Fruit fly (Drosophila melanogaster) whole organism, embryonic: Measurements from ENCODE around the gene CG42296.
A peak's percentile ranks its signal among the peaks of the same experiment; 100 is the strongest.

Experiments
- Atf3 ChIP-seq: fragments of 200-800 bp; sonication (Bioruptor generic); optimal IDR thresholded peaks from 3 replicates; lab custom pipeline; 2016; ENCODE audit warnings: missing biosample characterization, missing genetic modification characterization
- Atf6 ChIP-seq: fragments of 200-800 bp; sonication (Bioruptor generic); IDR thresholded peaks from 2 replicates; pipeline ENCODE4 v1.3.6; 2022; ENCODE audit warnings: missing biosample characterization, missing genetic modification characterization
- BEAF-32 ChIP-seq: fragments of 200-800 bp; sonication (Bioruptor generic); optimal IDR thresholded peaks from 3 replicates; lab custom pipeline; 2017; ENCODE audit warnings: missing biosample characterization, missing genetic modification characterization, mild to moderate bottlenecking, moderate library complexity, missing genetic modification reagents
- CG10959 ChIP-seq: fragments of 200-800 bp; sonication (Bioruptor generic); IDR thresholded peaks from 2 replicates; pipeline ENCODE4 v1.3.6; 2022; ENCODE audit warnings: missing biosample characterization, missing genetic modification characterization
- CG10979 ChIP-seq: fragments of 200-800 bp; sonication (Bioruptor generic); optimal IDR thresholded peaks from 2 replicates; lab custom pipeline; 2018; ENCODE audit warnings: missing biosample characterization, mild to moderate bottlenecking, missing genetic modification characterization, moderate library complexity
- CG14441 ChIP-seq: fragments of 200-800 bp; sonication (Bioruptor generic); IDR thresholded peaks from 2 replicates; pipeline ENCODE4 v1.3.6; 2022; ENCODE audit warnings: missing biosample characterization, missing genetic modification characterization
- CG14860 ChIP-seq: fragments of 200-800 bp; sonication (Bioruptor generic); IDR thresholded peaks from 3 replicates; pipeline ENCODE4 v1.3.6; 2022; ENCODE audit warnings: missing biosample characterization, missing genetic modification characterization; ENCODE audit not compliant: partially characterized antibody
- CG16863 ChIP-seq: fragments of 200-800 bp; sonication (Bioruptor generic); optimal IDR thresholded peaks from 3 replicates; lab custom pipeline; 2016; ENCODE audit warnings: missing biosample characterization, missing genetic modification characterization
- CG17568 ChIP-seq: fragments of 200-800 bp; sonication (Bioruptor generic); optimal IDR thresholded peaks from 2 replicates; lab custom pipeline; 2018; ENCODE audit warnings: missing biosample characterization, mild to moderate bottlenecking, missing genetic modification characterization, moderate library complexity
- CG17829 ChIP-seq: fragments of 200-800 bp; optimal IDR thresholded peaks from 2 replicates; lab custom pipeline; 2019; ENCODE audit warnings: missing biosample characterization, mild to moderate bottlenecking, missing genetic modification characterization, moderate library complexity
- CG30431 ChIP-seq: fragments of 200-800 bp; sonication (Bioruptor generic); optimal IDR thresholded peaks from 2 replicates; lab custom pipeline; 2017; ENCODE audit warnings: missing biosample characterization, missing genetic modification characterization
- CG34376 ChIP-seq: fragments of 200-800 bp; sonication (Bioruptor generic); optimal IDR thresholded peaks from 2 replicates; lab custom pipeline; 2018; ENCODE audit warnings: missing biosample characterization, mild to moderate bottlenecking, missing genetic modification characterization
- CG3995 ChIP-seq: fragments of 200-800 bp; sonication (Bioruptor generic); optimal IDR thresholded peaks from 3 replicates; lab custom pipeline; 2016; ENCODE audit warnings: missing biosample characterization, missing genetic modification characterization
- CG42726 ChIP-seq: fragments of 200-800 bp; sonication (Bioruptor generic); IDR thresholded peaks from 2 replicates; pipeline ENCODE4 v1.3.6; 2022; ENCODE audit warnings: missing biosample characterization, missing genetic modification characterization; ENCODE audit not compliant: partially characterized antibody
- CG6272 ChIP-seq: fragments of 200-800 bp; sonication (Bioruptor generic); IDR thresholded peaks from 2 replicates; pipeline ENCODE4 v1.3.6; 2022; ENCODE audit warnings: missing biosample characterization, missing genetic modification characterization
- CG6654 ChIP-seq: fragments of 200-800 bp; sonication (Bioruptor generic); optimal IDR thresholded peaks from 2 replicates; lab custom pipeline; 2017; ENCODE audit warnings: missing biosample characterization, mild to moderate bottlenecking, missing genetic modification characterization
- CG6689 ChIP-seq: fragments of 200-800 bp; sonication (Bioruptor generic); IDR thresholded peaks from 2 replicates; pipeline ENCODE4 v1.3.6; 2022; ENCODE audit warnings: missing biosample characterization, missing genetic modification characterization
- CG6791 ChIP-seq: fragments of 200-800 bp; sonication (Bioruptor generic); IDR thresholded peaks from 3 replicates; pipeline ENCODE4 v1.3.6; 2022; ENCODE audit warnings: missing biosample characterization, missing genetic modification characterization; ENCODE audit not compliant: partially characterized antibody
- Dek ChIP-seq: fragments of 200-800 bp; sonication (Bioruptor generic); optimal IDR thresholded peaks from 3 replicates; lab custom pipeline; 2019; ENCODE audit warnings: missing biosample characterization, mild to moderate bottlenecking, missing genetic modification characterization, moderate library complexity
- Eip74EF ChIP-seq, 2 experiments: fragments of 200-800 bp in 1 of 2; fragments of >200 bp in 1 of 2; sonication (Bioruptor generic) in 1 of 2; optimal IDR thresholded peaks; 2 replicates each; lab custom pipeline; 2017 to 2019; ENCODE audit warnings: missing biosample characterization in 2 of 2, missing genetic modification characterization in 2 of 2, mild to moderate bottlenecking in 1 of 2, moderate library complexity in 1 of 2
- Fer1 ChIP-seq: fragments of 200-800 bp; sonication (Bioruptor generic); optimal IDR thresholded peaks from 2 replicates; lab custom pipeline; 2017; ENCODE audit warnings: missing biosample characterization, mild to moderate bottlenecking, missing genetic modification characterization
- Gug ChIP-seq: fragments of 200-800 bp; sonication (Bioruptor generic); IDR thresholded peaks from 4 replicates; pipeline ENCODE4 v1.3.6; 2022; ENCODE audit warnings: missing biosample characterization, missing genetic modification characterization
- Hr39 ChIP-seq: fragments of >200 bp; optimal IDR thresholded peaks from 2 replicates; lab custom pipeline; 2017
- Hr51 ChIP-seq, 2 experiments: fragments of 200-800 bp; sonication (Bioruptor generic); optimal IDR thresholded peaks; 2 replicates in 1 of 2; 3 replicates in 1 of 2; lab custom pipeline; 2016 to 2018; ENCODE audit warnings: missing biosample characterization in 2 of 2, missing genetic modification characterization in 2 of 2, mild to moderate bottlenecking in 1 of 2, moderate library complexity in 1 of 2
- Hsf ChIP-seq: fragments of 200-800 bp; sonication (Bioruptor generic); optimal IDR thresholded peaks from 3 replicates; lab custom pipeline; 2016; ENCODE audit warnings: missing biosample characterization, missing genetic modification characterization
- MBD-R2 ChIP-seq: fragments of 200-800 bp; sonication (Bioruptor generic); IDR thresholded peaks from 2 replicates; pipeline ENCODE4 v1.3.6; 2022; ENCODE audit warnings: missing biosample characterization, missing genetic modification characterization
- Mrtf ChIP-seq: fragments of 200-800 bp; sonication (Bioruptor generic); IDR thresholded peaks from 3 replicates; pipeline ENCODE4 v1.3.6; 2022; ENCODE audit warnings: missing biosample characterization, missing genetic modification characterization
- NC2β ChIP-seq: fragments of 200-800 bp; sonication (Bioruptor generic); optimal IDR thresholded peaks from 2 replicates; lab custom pipeline; 2016; ENCODE audit warnings: missing biosample characterization, missing genetic modification characterization
- Ravus ChIP-seq: fragments of 200-800 bp; sonication (Bioruptor generic); IDR thresholded peaks from 2 replicates; pipeline ENCODE4 v1.3.6; 2022; ENCODE audit warnings: missing biosample characterization, missing genetic modification characterization
- Rx ChIP-seq: fragments of 200-800 bp; sonication (Bioruptor generic); IDR thresholded peaks from 2 replicates; pipeline ENCODE4 v1.3.6; 2022; ENCODE audit warnings: missing biosample characterization, missing genetic modification characterization
- al ChIP-seq: fragments of 200-800 bp; sonication (Bioruptor generic); IDR thresholded peaks from 2 replicates; pipeline ENCODE4 v1.3.6; 2022; ENCODE audit warnings: missing biosample characterization, missing genetic modification characterization
- bigmax ChIP-seq: fragments of 200-800 bp; sonication (Bioruptor generic); optimal IDR thresholded peaks from 2 replicates; lab custom pipeline; 2018; ENCODE audit warnings: missing biosample characterization, mild to moderate bottlenecking, missing genetic modification characterization
- crp ChIP-seq, 2 experiments: fragments of 200-800 bp; sonication (Bioruptor generic); optimal IDR thresholded peaks; 2 replicates in 1 of 2; 3 replicates in 1 of 2; lab custom pipeline; 2017; ENCODE audit warnings: missing biosample characterization in 2 of 2, missing genetic modification characterization in 2 of 2, mild to moderate bottlenecking in 1 of 2, moderate library complexity in 1 of 2
- emc ChIP-seq: fragments of 200-800 bp; sonication (Bioruptor generic); optimal IDR thresholded peaks from 2 replicates; lab custom pipeline; 2016; ENCODE audit warnings: missing biosample characterization, missing genetic modification characterization
- eyg ChIP-seq: fragments of 200-800 bp; sonication (Bioruptor generic); optimal IDR thresholded peaks from 3 replicates; lab custom pipeline; 2016; ENCODE audit warnings: missing biosample characterization, missing genetic modification characterization
- ftz-f1 ChIP-seq: fragments of 200-800 bp; sonication (Bioruptor generic); optimal IDR thresholded peaks from 2 replicates; lab custom pipeline; 2016; ENCODE audit warnings: missing biosample characterization, missing genetic modification characterization
- gcm2 ChIP-seq: fragments of 200-800 bp; sonication (Bioruptor generic); optimal IDR thresholded peaks from 2 replicates; lab custom pipeline; 2016; ENCODE audit warnings: missing biosample characterization, missing genetic modification characterization
- grn ChIP-seq: fragments of 200-800 bp; sonication (Bioruptor generic); optimal IDR thresholded peaks from 3 replicates; lab custom pipeline; 2017; ENCODE audit warnings: missing biosample characterization, missing genetic modification characterization
- gro ChIP-seq: fragments of 200-800 bp; sonication (Bioruptor generic); optimal IDR thresholded peaks from 2 replicates; lab custom pipeline; 2016; ENCODE audit warnings: missing biosample characterization, missing genetic modification characterization
- gt ChIP-seq: fragments of 200-800 bp; sonication (Bioruptor generic); IDR thresholded peaks from 2 replicates; pipeline ENCODE4 v1.3.6; 2022; ENCODE audit warnings: missing biosample characterization, missing genetic modification characterization
- hkb ChIP-seq, 2 experiments: fragments of 200-800 bp in 1 of 2; fragments of >200 bp in 1 of 2; sonication (Bioruptor generic) in 1 of 2; IDR thresholded peaks in 1 of 2; optimal IDR thresholded peaks in 1 of 2; 2 replicates each; pipeline versions ENCODE4 v1.3.6 to Lab custom; 2017 to 2022; ENCODE audit warnings: missing biosample characterization in 1 of 2, missing genetic modification characterization in 1 of 2
- hth ChIP-seq: fragments of >200 bp; optimal IDR thresholded peaks from 2 replicates; lab custom pipeline; 2017; ENCODE audit warnings: inconsistent platforms
- jing ChIP-seq: fragments of 200-800 bp; sonication (Bioruptor generic); optimal IDR thresholded peaks from 2 replicates; lab custom pipeline; 2018; ENCODE audit warnings: missing biosample characterization, mild to moderate bottlenecking, missing genetic modification characterization
- kni ChIP-seq: fragments of 200-800 bp; sonication (Bioruptor generic); optimal IDR thresholded peaks from 3 replicates; lab custom pipeline; 2017; ENCODE audit warnings: mild to moderate bottlenecking, missing biosample characterization, missing genetic modification reagents, missing genetic modification characterization
- nerfin-1 ChIP-seq: fragments of 200-800 bp; sonication (Bioruptor generic); optimal IDR thresholded peaks from 3 replicates; lab custom pipeline; 2019; ENCODE audit warnings: missing biosample characterization, mild to moderate bottlenecking, missing genetic modification characterization, moderate library complexity
- nerfin-2 ChIP-seq: fragments of 200-800 bp; sonication (Bioruptor generic); IDR thresholded peaks from 2 replicates; pipeline ENCODE4 v1.3.6; 2022; ENCODE audit warnings: missing biosample characterization, missing genetic modification characterization; ENCODE audit not compliant: partially characterized antibody
- seq ChIP-seq: fragments of 200-800 bp; sonication (Bioruptor generic); IDR thresholded peaks from 2 replicates; pipeline ENCODE4 v1.3.6; 2022; ENCODE audit warnings: missing biosample characterization, missing genetic modification characterization
- ssp ChIP-seq: fragments of 200-800 bp; sonication (Bioruptor generic); IDR thresholded peaks from 2 replicates; pipeline ENCODE4 v1.3.6; 2022; ENCODE audit warnings: missing biosample characterization, missing genetic modification characterization
- unc-4 ChIP-seq: fragments of 200-800 bp; sonication (Bioruptor generic); IDR thresholded peaks from 2 replicates; pipeline ENCODE4 v1.3.6; 2022; ENCODE audit warnings: missing biosample characterization, missing genetic modification characterization; ENCODE audit not compliant: partially characterized antibody

The CG42296 gene

DNA sequence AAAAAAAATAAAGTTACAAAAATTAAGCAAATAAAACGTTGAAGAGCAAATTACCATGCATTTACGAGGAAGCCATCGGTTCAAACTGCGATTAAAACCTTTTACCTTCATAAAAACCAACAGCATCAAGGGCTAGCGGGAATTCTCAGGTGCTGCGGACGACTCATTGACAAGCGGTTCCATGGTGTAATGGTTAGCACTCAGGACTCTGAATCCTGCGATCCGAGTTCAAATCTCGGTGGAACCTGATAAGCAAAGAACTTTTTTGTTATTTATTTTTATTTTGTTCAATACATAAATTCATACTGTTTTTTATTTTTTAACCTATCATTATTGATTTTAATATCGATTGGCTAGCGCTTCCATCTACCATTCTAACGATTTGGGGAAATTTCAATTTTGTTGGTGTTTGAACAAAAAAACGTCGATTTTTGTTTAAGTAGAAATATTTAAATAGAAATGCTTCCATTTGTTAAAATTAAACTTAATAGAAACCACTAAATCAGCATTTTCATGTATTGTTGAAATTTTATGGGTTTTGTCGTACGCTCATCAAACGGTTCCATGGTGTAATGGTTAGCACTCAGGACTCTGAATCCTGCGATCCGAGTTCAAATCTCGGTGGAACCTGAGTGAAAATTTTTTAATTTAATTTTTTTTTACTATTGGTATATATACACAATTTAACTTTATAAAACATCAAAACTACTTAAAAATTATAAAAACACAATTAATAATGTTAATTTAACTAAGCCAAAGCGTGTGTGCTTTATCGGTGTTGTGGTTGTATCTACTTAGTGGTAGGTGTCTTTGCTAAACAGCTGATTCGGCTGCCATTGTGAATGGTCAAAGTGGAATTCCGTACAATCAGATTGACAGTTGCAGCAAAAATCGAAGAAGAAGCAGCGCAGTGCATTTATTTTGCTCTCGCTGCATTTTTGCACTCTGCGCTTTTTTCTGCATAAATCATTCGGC lies 26.6 kb downstream of the CG42296 start, which contains the start of gene CG4238 (continued):
- TF ChIP-seq CG3995 (GFP tag; lab: Kevin White, UChicago) (no peak), CG34376 (GFP tag; lab: Kevin White, UChicago) (no peak), Hr39 (no peak), CG10959 (GFP tag; lab: Robert Waterston, UW) (no peak), seq (GFP tag; lab: Robert Waterston, UW) (no peak), gcm2 (no peak), hkb (optimal IDR thresholded peaks at IDR 0.05; lab: Kevin White, UChicago) (no peak), hkb (GFP tag; IDR thresholded peaks at IDR 0.05; lab: Robert Waterston, UW) (no peak), crp (GFP tag; optimal IDR thresholded peaks at IDR 0.05; lab: Kevin White, UChicago) (peak; percentile 99 to 100), grn (peak; percentile 74), emc (no peak), kni (GFP tag; lab: Kevin White, UChicago) (peak; percentile 5), Rx (GFP tag; lab: Robert Waterston, UW) (no peak), Hsf (GFP tag; lab: Kevin White, UChicago) (no peak), CG14441 (GFP tag; lab: Robert Waterston, UW) (no peak), hth (lab: Kevin White, UChicago) (no peak), CG17568 (GFP tag; lab: Kevin White, UChicago) (no peak), ftz-f1 (GFP tag; lab: Kevin White, UChicago) (no peak), CG30431 (GFP tag; lab: Kevin White, UChicago) (no peak), Eip74EF (GFP tag; optimal IDR thresholded peaks at IDR 0.05; lab: Kevin White, UChicago) (no peak), CG17829 (tag; lab: Kevin White, UChicago) (peak; percentile 2), Dek (tag; lab: Kevin White, UChicago) (peak; percentile 27), gro (GFP tag; lab: Kevin White, UChicago) (no peak), CG6791 (GFP tag; lab: Robert Waterston, UW) (peak; percentile 92), Atf3 (GFP tag; lab: Kevin White, UChicago) (no peak), NC2β (GFP tag; lab: Kevin White, UChicago) (no peak), CG6272 (GFP tag; lab: Robert Waterston, UW) (no peak), Mrtf (GFP tag; lab: Robert Waterston, UW) (no peak), jing (no peak), CG6689 (no peak), CG6654 (GFP tag; lab: Kevin White, UChicago) (no peak), CG16863 (no peak), CG10979 (tag; lab: Kevin White, UChicago) (no peak), Ravus (GFP tag; lab: Robert Waterston, UW) (no peak), MBD-R2 (GFP tag; lab: Robert Waterston, UW) (peak; percentile 86), BEAF-32 (GFP tag; lab: Kevin White, UChicago) (peak; percentile 29), gt (GFP tag; lab: Robert Waterston, UW) (no peak), al (no peak), Gug (GFP tag; lab: Robert Waterston, UW) (no peak), bigmax (no peak), nerfin-1 (peak; percentile 57), CG14860 (GFP tag; lab: Robert Waterston, UW) (peak; percentile 59), Atf6 (GFP tag; lab: Robert Waterston, UW) (no peak), Hr51 (GFP tag; optimal IDR thresholded peaks at IDR 0.05; lab: Kevin White, UChicago) (no peak), eyg (no peak), Fer1 (GFP tag; lab: Kevin White, UChicago) (no peak), CG42726 (GFP tag; lab: Robert Waterston, UW) (peak; percentile 88), ssp (GFP tag; lab: Robert Waterston, UW) (no peak), unc-4 (GFP tag; lab: Robert Waterston, UW) (peak; percentile 39; the same call in 1 of the 2 replicates), nerfin-2 (GFP tag; lab: Robert Waterston, UW) (peak; percentile 52)
